Worm (Caenorhabditis elegans) whole organism, L3 larva: ENCODE data around the gene decr-1.1.

Experiments
- R02D3.7 ChIP-seq: fragments of 150-350 bp; optimal IDR thresholded peaks from 2 replicates; lab custom pipeline; 2014; ENCODE audit warnings: missing biosample characterization, missing genetic modification characterization
- ZK546.5 ChIP-seq: sonication (generic microtip); optimal IDR thresholded peaks from 2 replicates; lab custom pipeline; 2017; ENCODE audit warnings: missing biosample characterization, missing genetic modification characterization
- ama-1 ChIP-seq: fragments of 150-350 bp; optimal IDR thresholded peaks from 2 replicates; lab custom pipeline; 2018
- ceh-28 ChIP-seq: fragments of 150-350 bp; optimal IDR thresholded peaks from 2 replicates; lab custom pipeline; 2014; ENCODE audit warnings: missing biosample characterization, missing genetic modification reagents, missing genetic modification characterization
- ceh-82 ChIP-seq: fragments of 150-350 bp; optimal IDR thresholded peaks from 2 replicates; lab custom pipeline; 2014; ENCODE audit warnings: missing biosample characterization, missing genetic modification characterization
- ceh-9 ChIP-seq: sonication (generic microtip); optimal IDR thresholded peaks from 2 replicates; lab custom pipeline; 2018; ENCODE audit warnings: missing biosample characterization, missing genetic modification characterization
- daf-12 ChIP-seq: fragments of 150-350 bp; optimal IDR thresholded peaks from 2 replicates; lab custom pipeline; 2014; ENCODE audit warnings: missing biosample characterization, missing genetic modification reagents, missing genetic modification characterization
- egl-27 ChIP-seq: sonication (generic microtip); optimal IDR thresholded peaks from 4 replicates; lab custom pipeline; 2017; ENCODE audit warnings: missing biosample characterization, missing genetic modification reagents, missing genetic modification characterization
- egl-5 ChIP-seq: fragments of 150-350 bp; optimal IDR thresholded peaks from 2 replicates; lab custom pipeline; 2017; ENCODE audit warnings: missing biosample characterization, missing genetic modification reagents, missing genetic modification characterization, inconsistent platforms
- elt-2 ChIP-seq: sonication (generic microtip); optimal IDR thresholded peaks from 2 replicates; lab custom pipeline; 2016; ENCODE audit warnings: missing genetic modification reagents, mild to moderate bottlenecking, missing genetic modification characterization, missing compliant biosample characterization
- fkh-10 ChIP-seq: sonication (generic microtip); optimal IDR thresholded peaks from 2 replicates; lab custom pipeline; 2017; ENCODE audit warnings: missing biosample characterization, missing genetic modification reagents, missing genetic modification characterization
- hmg-11 ChIP-seq: sonication (generic microtip); optimal IDR thresholded peaks from 2 replicates; lab custom pipeline; 2016; ENCODE audit warnings: missing genetic modification characterization, missing compliant biosample characterization
- jun-1 ChIP-seq: fragments of 150-350 bp; optimal IDR thresholded peaks from 2 replicates; lab custom pipeline; 2014; ENCODE audit warnings: missing biosample characterization, missing genetic modification reagents, missing genetic modification characterization
- lin-15B ChIP-seq: fragments of 150-350 bp; optimal IDR thresholded peaks from 2 replicates; lab custom pipeline; 2014; ENCODE audit warnings: missing biosample characterization, missing genetic modification characterization
- lsy-12 ChIP-seq: sonication (generic microtip); optimal IDR thresholded peaks from 2 replicates; lab custom pipeline; 2016; ENCODE audit warnings: mild to moderate bottlenecking, missing genetic modification characterization, missing compliant biosample characterization
- mml-1 ChIP-seq: fragments of 150-350 bp; sonication (generic microtip); optimal IDR thresholded peaks from 3 replicates; lab custom pipeline; 2014; ENCODE audit warnings: missing biosample characterization, missing genetic modification characterization
- nfya-1 ChIP-seq: sonication (generic microtip); optimal IDR thresholded peaks from 2 replicates; lab custom pipeline; 2017; ENCODE audit warnings: missing genetic modification characterization, mild to moderate bottlenecking, missing compliant biosample characterization, antibody characterized with exemption, moderate library complexity; ENCODE audit not compliant: insufficient read depth
- nhr-11 ChIP-seq: fragments of 150-350 bp; optimal IDR thresholded peaks from 2 replicates; lab custom pipeline; 2014; ENCODE audit warnings: missing biosample characterization, missing genetic modification characterization
- nhr-12 ChIP-seq: fragments of 150-350 bp; optimal IDR thresholded peaks from 2 replicates; lab custom pipeline; 2014; ENCODE audit warnings: missing biosample characterization, missing genetic modification characterization
- nhr-23 ChIP-seq: fragments of 150-350 bp; optimal IDR thresholded peaks from 2 replicates; lab custom pipeline; 2014; ENCODE audit warnings: missing biosample characterization, missing genetic modification reagents, missing genetic modification characterization
- nhr-25 ChIP-seq: sonication (generic microtip); optimal IDR thresholded peaks from 2 replicates; lab custom pipeline; 2017; ENCODE audit warnings: missing biosample characterization, missing genetic modification characterization
- nhr-28 ChIP-seq: fragments of 150-350 bp; optimal IDR thresholded peaks from 2 replicates; lab custom pipeline; 2014; ENCODE audit warnings: missing biosample characterization, missing genetic modification characterization
- nhr-43 ChIP-seq: sonication (generic microtip); optimal IDR thresholded peaks from 2 replicates; lab custom pipeline; 2016; ENCODE audit warnings: mild to moderate bottlenecking, missing genetic modification characterization, missing compliant biosample characterization; ENCODE audit not compliant: poor library complexity, severe bottlenecking
- nhr-67 ChIP-seq: fragments of 150-350 bp; optimal IDR thresholded peaks from 2 replicates; lab custom pipeline; 2014; ENCODE audit warnings: missing biosample characterization, missing genetic modification characterization
- nhr-76 ChIP-seq: fragments of 150-350 bp; sonication (generic microtip); optimal IDR thresholded peaks from 5 replicates; lab custom pipeline; 2014; ENCODE audit warnings: missing biosample characterization, missing genetic modification characterization
- nhr-77 ChIP-seq: fragments of 150-350 bp; optimal IDR thresholded peaks from 2 replicates; lab custom pipeline; 2014; ENCODE audit warnings: missing biosample characterization, missing genetic modification characterization
- pha-4 ChIP-seq: fragments of 150-350 bp; optimal IDR thresholded peaks from 2 replicates; lab custom pipeline; 2014; ENCODE audit warnings: missing biosample characterization, missing genetic modification reagents, missing genetic modification characterization
- sea-2 ChIP-seq: fragments of 150-350 bp; sonication (generic microtip); optimal IDR thresholded peaks from 4 replicates; lab custom pipeline; 2014; ENCODE audit warnings: missing biosample characterization, missing genetic modification reagents, missing genetic modification characterization
- skn-1 ChIP-seq: fragments of 150-350 bp; optimal IDR thresholded peaks from 2 replicates; lab custom pipeline; 2014; ENCODE audit warnings: missing biosample characterization, missing genetic modification characterization
- snpc-4 ChIP-seq: fragments of 150-350 bp; optimal IDR thresholded peaks from 2 replicates; lab custom pipeline; 2014; ENCODE audit warnings: missing biosample characterization, missing genetic modification characterization
- tbx-2 ChIP-seq: sonication (generic microtip); optimal IDR thresholded peaks from 2 replicates; lab custom pipeline; 2016; ENCODE audit warnings: mild to moderate bottlenecking, missing genetic modification characterization, missing compliant biosample characterization
- unc-39 ChIP-seq: sonication (generic microtip); optimal IDR thresholded peaks from 4 replicates; lab custom pipeline; 2017; ENCODE audit warnings: missing biosample characterization, missing genetic modification characterization
- unc-62 ChIP-seq: fragments of 150-350 bp; sonication (generic microtip); optimal IDR thresholded peaks from 4 replicates; lab custom pipeline; 2014; ENCODE audit warnings: missing biosample characterization, missing genetic modification reagents, missing genetic modification characterization
- zag-1 ChIP-seq: fragments of 150-350 bp; optimal IDR thresholded peaks from 2 replicates; lab custom pipeline; 2014; ENCODE audit warnings: missing biosample characterization, missing genetic modification characterization
- ztf-4 ChIP-seq: fragments of 150-350 bp; optimal IDR thresholded peaks from 2 replicates; lab custom pipeline; 2014; ENCODE audit warnings: missing biosample characterization, missing genetic modification characterization

decr-1.1 gene

ce11 chrV:13790117-13790516 lies 7.9 kb downstream of the decr-1.1 start:
- TF ChIP-seq unc-39 (no peak), ZK546.5 (no peak), sea-2 (GFP tag; lab: Kevin White, UChicago) (no peak), ceh-28 (tag; lab: Kevin White, UChicago) (no peak), egl-27 (tag; lab: Kevin White, UChicago) (no peak), skn-1 (tag; lab: Kevin White, UChicago) (no peak), snpc-4 (tag; lab: Kevin White, UChicago) (no peak), tbx-2 (no peak), lsy-12 (no peak), fkh-10 (GFP tag; lab: Kevin White, UChicago) (no peak), nfya-1 (tag; lab: Kevin White, UChicago) (no peak), ztf-4 (tag; lab: Kevin White, UChicago) (no peak)

- TF ChIP-seq nhr-12 (tag; lab: Kevin White, UChicago) = no peak
- peak; percentile 73 for TF ChIP-seq egl-5 (tag; lab: Kevin White, UChicago)
- TF ChIP-seq nhr-25 (tag; lab: Kevin White, UChicago) = peak; percentile 79
- TF ChIP-seq ceh-9 = no peak
- peak; percentile 20 for TF ChIP-seq nhr-43 (tag; lab: Kevin White, UChicago)
- peak; percentile 84 for TF ChIP-seq nhr-23 (tag; lab: Kevin White, UChicago)
Measured at ce11 chrV:13790557-13790956, 8.4 kb downstream of the decr-1.1 start.

ce11 chrV:13794046-13794445 lies 11.8 kb downstream of the decr-1.1 start:
- TF ChIP-seq nhr-12 (tag; lab: Kevin White, UChicago) = no peak
- TF ChIP-seq ama-1 (lab: Kevin White, UChicago) = peak; percentile 36

- TF ChIP-seq daf-12 (tag; lab: Kevin White, UChicago) = no peak
- peak; percentile 34 for TF ChIP-seq pha-4
- TF ChIP-seq mml-1 (tag; lab: Kevin White, UChicago) = peak; percentile 22
- TF ChIP-seq elt-2 (tag; lab: Kevin White, UChicago) = no peak
- TF ChIP-seq ama-1 (lab: Kevin White, UChicago) = peak; percentile 73
- TF ChIP-seq, all 47 proteins: peak for 3
Measured at ce11 chrV:13796246-13796776, 14.1 kb downstream of the decr-1.1 start, which contains the start of gene twk-32. twk-32 (plus strand) TSS chrV:13796641.

- TF ChIP-seq nhr-12 (tag; lab: Kevin White, UChicago) (no peak), nhr-23 (tag; lab: Kevin White, UChicago) (no peak), daf-12 (tag; lab: Kevin White, UChicago) (no peak), ama-1 (lab: Kevin White, UChicago) (no peak), elt-2 (tag; lab: Kevin White, UChicago) (no peak)
Measured at ce11 chrV:13799190-13799589, 17.0 kb downstream of the decr-1.1 start.

ce11 chrV:13803902-13804301 lies 21.7 kb downstream of the decr-1.1 start, which contains the start of gene swan-2:
swan-2 (minus strand) TSS chrV:13804281.
- TF ChIP-seq egl-5 (tag; lab: Kevin White, UChicago) (no peak), skn-1 (tag; lab: Kevin White, UChicago) (no peak), nhr-11 (tag; lab: Kevin White, UChicago) (no peak), nhr-23 (tag; lab: Kevin White, UChicago) (no peak), nfya-1 (tag; lab: Kevin White, UChicago) (no peak), ama-1 (lab: Kevin White, UChicago) (peak; percentile 5), elt-2 (tag; lab: Kevin White, UChicago) (peak; percentile 5)

ce11 chrV:13807232-13807631 lies 25.0 kb downstream of the decr-1.1 start, which contains the start of gene swan-1:
swan-1 (minus strand) TSS chrV:13807237.
- TF ChIP-seq ceh-82 (no peak), nhr-25 (tag; lab: Kevin White, UChicago) (peak; percentile 14)

- TF ChIP-seq egl-27 (tag; lab: Kevin White, UChicago) = peak; percentile 18
- peak; percentile 65 for TF ChIP-seq elt-2 (tag; lab: Kevin White, UChicago)
- TF ChIP-seq fkh-10 (GFP tag; lab: Kevin White, UChicago) = no peak
- no peak for TF ChIP-seq nhr-67 (tag; lab: Kevin White, UChicago)
- TF ChIP-seq lin-15B (tag; lab: Kevin White, UChicago) = peak; percentile 73
- peak; percentile 53 for TF ChIP-seq snpc-4 (tag; lab: Kevin White, UChicago)
- TF ChIP-seq nhr-11 (tag; lab: Kevin White, UChicago) = no peak
- no peak for TF ChIP-seq nhr-77 (tag; lab: Kevin White, UChicago)
- peak; percentile 75 for TF ChIP-seq hmg-11 (tag; lab: Kevin White, UChicago)
- peak; percentile 42 for TF ChIP-seq jun-1
- TF ChIP-seq ZK546.5 = no peak
- no peak for TF ChIP-seq zag-1 (tag; lab: Kevin White, UChicago)
- TF ChIP-seq ceh-9 = no peak
- TF ChIP-seq nhr-28 (tag; lab: Kevin White, UChicago) = no peak
- no peak for TF ChIP-seq nhr-76 (tag; lab: Kevin White, UChicago)
- TF ChIP-seq R02D3.7 (tag; lab: Kevin White, UChicago) = peak; percentile 31
- TF ChIP-seq unc-62 = no peak
- TF ChIP-seq egl-5 (tag; lab: Kevin White, UChicago) = no peak
- peak; percentile 65 for TF ChIP-seq ceh-28 (tag; lab: Kevin White, UChicago)
- TF ChIP-seq tbx-2 = no peak
Measured at ce11 chrV:13808462-13808867, 26.3 kb downstream of the decr-1.1 start.
